Fruit fly (Drosophila melanogaster) whole organism, embryonic: ENCODE measurements around the gene Pdcd4.

ENCODE experiments used
- Adf1 ChIP-seq: fragments of 200-800 bp; sonication (Bioruptor generic); IDR thresholded peaks from 2 replicates; pipeline ENCODE4 v1.3.6; 2022; ENCODE audit warnings: missing biosample characterization, missing genetic modification characterization
- Atf3 ChIP-seq: fragments of 200-800 bp; sonication (Bioruptor generic); optimal IDR thresholded peaks from 3 replicates; lab custom pipeline; 2016; ENCODE audit warnings: missing biosample characterization, missing genetic modification characterization
- CG11456 ChIP-seq: fragments of 200-800 bp; sonication (Bioruptor generic); IDR thresholded peaks from 3 replicates; pipeline ENCODE4 v1.3.6; 2022; ENCODE audit warnings: missing biosample characterization, missing genetic modification characterization
- CG11504 ChIP-seq: fragments of 200-800 bp; sonication (Bioruptor generic); optimal IDR thresholded peaks from 3 replicates; lab custom pipeline; 2019; ENCODE audit warnings: missing biosample characterization, mild to moderate bottlenecking, missing genetic modification characterization, moderate library complexity
- CG15269 ChIP-seq: fragments of 200-800 bp; sonication (Bioruptor generic); optimal IDR thresholded peaks from 2 replicates; lab custom pipeline; 2018; ENCODE audit warnings: missing biosample characterization, mild to moderate bottlenecking, missing genetic modification characterization, moderate library complexity
- CG31224 ChIP-seq: fragments of 200-800 bp; sonication (Bioruptor generic); IDR thresholded peaks from 2 replicates; pipeline ENCODE4 v1.3.6; 2022; ENCODE audit warnings: missing biosample characterization, missing genetic modification characterization
- CG31388 ChIP-seq: fragments of 200-800 bp; sonication (Bioruptor generic); optimal IDR thresholded peaks from 2 replicates; lab custom pipeline; 2016; ENCODE audit warnings: missing biosample characterization, missing genetic modification characterization
- CG3407 ChIP-seq: fragments of 200-800 bp; sonication (Bioruptor generic); optimal IDR thresholded peaks from 2 replicates; lab custom pipeline; 2018; ENCODE audit warnings: missing biosample characterization, mild to moderate bottlenecking, missing genetic modification characterization
- CG4424 ChIP-seq: fragments of 200-800 bp; sonication (Bioruptor generic); optimal IDR thresholded peaks from 3 replicates; lab custom pipeline; 2016; ENCODE audit warnings: missing biosample characterization, missing genetic modification characterization
- CG5180 ChIP-seq: fragments of 200-800 bp; sonication (Bioruptor generic); optimal IDR thresholded peaks from 3 replicates; lab custom pipeline; 2017; ENCODE audit warnings: missing biosample characterization, missing genetic modification characterization, mild to moderate bottlenecking, moderate library complexity, missing genetic modification reagents
- CG8478 ChIP-seq: fragments of >200 bp; optimal IDR thresholded peaks from 2 replicates; lab custom pipeline; 2018
- CG9817 ChIP-seq: fragments of 200-800 bp; sonication (Bioruptor generic); optimal IDR thresholded peaks from 2 replicates; lab custom pipeline; 2018; ENCODE audit warnings: missing biosample characterization, mild to moderate bottlenecking, missing genetic modification characterization, moderate library complexity
- Chrac-16 ChIP-seq: fragments of 200-800 bp; sonication (Bioruptor generic); optimal IDR thresholded peaks from 3 replicates; lab custom pipeline; 2016; ENCODE audit warnings: missing biosample characterization, missing genetic modification characterization
- D19B ChIP-seq: fragments of 200-800 bp; sonication (Bioruptor generic); optimal IDR thresholded peaks from 2 replicates; lab custom pipeline; 2017; ENCODE audit warnings: missing biosample characterization, mild to moderate bottlenecking, missing genetic modification characterization
- Dp ChIP-seq: fragments of 200-800 bp; sonication (Bioruptor generic); optimal IDR thresholded peaks from 2 replicates; lab custom pipeline; 2018; ENCODE audit warnings: missing biosample characterization, mild to moderate bottlenecking, missing genetic modification characterization, moderate library complexity
- Drgx ChIP-seq: fragments of 200-800 bp; sonication (Bioruptor generic); IDR thresholded peaks from 2 replicates; pipeline ENCODE4 v1.3.6; 2022; ENCODE audit warnings: missing biosample characterization, missing genetic modification characterization
- Fer2 ChIP-seq: fragments of 200-800 bp; sonication (Bioruptor generic); optimal IDR thresholded peaks from 2 replicates; lab custom pipeline; 2018; ENCODE audit warnings: missing biosample characterization, mild to moderate bottlenecking, missing genetic modification characterization, moderate library complexity
- Hr39 ChIP-seq: fragments of >200 bp; optimal IDR thresholded peaks from 2 replicates; lab custom pipeline; 2017
- Mad ChIP-seq: fragments of 200-800 bp; sonication (Bioruptor generic); optimal IDR thresholded peaks from 2 replicates; lab custom pipeline; 2016; ENCODE audit warnings: missing biosample characterization, missing genetic modification characterization
- Myb ChIP-seq: fragments of 200-800 bp; sonication (Bioruptor generic); optimal IDR thresholded peaks from 2 replicates; lab custom pipeline; 2016; ENCODE audit warnings: missing biosample characterization, missing genetic modification characterization
- NFAT ChIP-seq: fragments of 200-800 bp; sonication (Bioruptor generic); IDR thresholded peaks from 2 replicates; pipeline ENCODE4 v1.3.6; 2022; ENCODE audit warnings: missing biosample characterization, missing genetic modification characterization
- Ssrp ChIP-seq: fragments of 200-800 bp; sonication (Bioruptor generic); optimal IDR thresholded peaks from 2 replicates; lab custom pipeline; 2018; ENCODE audit warnings: missing biosample characterization, mild to moderate bottlenecking, missing genetic modification characterization, moderate library complexity
- Xrp1 ChIP-seq: fragments of 200-800 bp; sonication (Bioruptor generic); IDR thresholded peaks from 2 replicates; pipeline ENCODE4 v1.3.6; 2022; ENCODE audit warnings: missing biosample characterization, missing genetic modification characterization
- bigmax ChIP-seq: fragments of 200-800 bp; sonication (Bioruptor generic); optimal IDR thresholded peaks from 2 replicates; lab custom pipeline; 2018; ENCODE audit warnings: missing biosample characterization, mild to moderate bottlenecking, missing genetic modification characterization
- br ChIP-seq: fragments of >200 bp; optimal IDR thresholded peaks from 2 replicates; lab custom pipeline; 2017
- bsh ChIP-seq, 2 experiments: fragments of 200-800 bp; sonication (Bioruptor generic); optimal IDR thresholded peaks; 2 replicates each; lab custom pipeline; 2017 to 2018; ENCODE audit warnings: mild to moderate bottlenecking in 2 of 2, missing biosample characterization in 2 of 2, missing genetic modification characterization in 2 of 2, moderate library complexity in 1 of 2
- cg ChIP-seq: fragments of 200-800 bp; sonication (Bioruptor generic); optimal IDR thresholded peaks from 3 replicates; lab custom pipeline; 2019; ENCODE audit warnings: missing biosample characterization, mild to moderate bottlenecking, missing genetic modification characterization, moderate library complexity
- corto ChIP-seq: fragments of 200-800 bp; sonication (Bioruptor generic); optimal IDR thresholded peaks from 2 replicates; lab custom pipeline; 2016; ENCODE audit warnings: missing biosample characterization, mild to moderate bottlenecking, missing genetic modification characterization, moderate library complexity
- dm ChIP-seq: fragments of 200-800 bp; sonication (Bioruptor generic); optimal IDR thresholded peaks from 3 replicates; lab custom pipeline; 2016; ENCODE audit warnings: missing biosample characterization, missing genetic modification characterization
- dmrt11E ChIP-seq: fragments of 200-800 bp; sonication (Bioruptor generic); optimal IDR thresholded peaks from 3 replicates; lab custom pipeline; 2018; ENCODE audit warnings: missing biosample characterization, mild to moderate bottlenecking, missing genetic modification characterization, moderate library complexity
- dmrt99B ChIP-seq: fragments of 200-800 bp; sonication (Bioruptor generic); optimal IDR thresholded peaks from 2 replicates; lab custom pipeline; 2018; ENCODE audit warnings: missing biosample characterization, mild to moderate bottlenecking, missing genetic modification characterization, moderate library complexity
- dysf ChIP-seq: fragments of 200-800 bp; sonication (Bioruptor generic); IDR thresholded peaks from 3 replicates; pipeline ENCODE4 v1.3.6; 2022; ENCODE audit warnings: missing biosample characterization, missing genetic modification characterization
- eyg ChIP-seq: fragments of 200-800 bp; sonication (Bioruptor generic); optimal IDR thresholded peaks from 3 replicates; lab custom pipeline; 2016; ENCODE audit warnings: missing biosample characterization, missing genetic modification characterization
- grn ChIP-seq: fragments of 200-800 bp; sonication (Bioruptor generic); optimal IDR thresholded peaks from 3 replicates; lab custom pipeline; 2017; ENCODE audit warnings: missing biosample characterization, missing genetic modification characterization
- gt ChIP-seq: fragments of 200-800 bp; sonication (Bioruptor generic); IDR thresholded peaks from 2 replicates; pipeline ENCODE4 v1.3.6; 2022; ENCODE audit warnings: missing biosample characterization, missing genetic modification characterization
- hth ChIP-seq: fragments of >200 bp; optimal IDR thresholded peaks from 2 replicates; lab custom pipeline; 2017; ENCODE audit warnings: inconsistent platforms
- jigr1 ChIP-seq: fragments of 200-800 bp; sonication (Bioruptor generic); IDR thresholded peaks from 3 replicates; pipeline ENCODE4 v1.3.6; 2022; ENCODE audit warnings: missing biosample characterization, missing genetic modification characterization
- jumu ChIP-seq: fragments of 200-800 bp; sonication (Bioruptor generic); optimal IDR thresholded peaks from 3 replicates; lab custom pipeline; 2016; ENCODE audit warnings: missing biosample characterization, missing genetic modification characterization
- klu ChIP-seq: fragments of 200-800 bp; sonication (Bioruptor generic); IDR thresholded peaks from 2 replicates; pipeline ENCODE4 v1.3.6; 2022; ENCODE audit warnings: missing biosample characterization, missing genetic modification characterization
- kni ChIP-seq: fragments of 200-800 bp; sonication (Bioruptor generic); optimal IDR thresholded peaks from 3 replicates; lab custom pipeline; 2017; ENCODE audit warnings: mild to moderate bottlenecking, missing biosample characterization, missing genetic modification reagents, missing genetic modification characterization
- mam ChIP-seq: fragments of 200-800 bp; sonication (Bioruptor generic); optimal IDR thresholded peaks from 3 replicates; lab custom pipeline; 2016; ENCODE audit warnings: missing biosample characterization, missing genetic modification characterization
- mld ChIP-seq: fragments of 200-800 bp; sonication (Bioruptor generic); IDR thresholded peaks from 3 replicates; pipeline ENCODE4 v1.3.6; 2022; ENCODE audit warnings: missing biosample characterization, missing genetic modification characterization; ENCODE audit not compliant: partially characterized antibody
- nmo ChIP-seq: fragments of 200-800 bp; sonication (Bioruptor generic); optimal IDR thresholded peaks from 2 replicates; lab custom pipeline; 2018; ENCODE audit warnings: missing biosample characterization, mild to moderate bottlenecking, missing genetic modification characterization, moderate library complexity
- pita ChIP-seq: fragments of 200-800 bp; sonication (Bioruptor generic); optimal IDR thresholded peaks from 2 replicates; lab custom pipeline; 2017; ENCODE audit warnings: missing biosample characterization, mild to moderate bottlenecking, missing genetic modification characterization
- pnt ChIP-seq: fragments of 200-800 bp; sonication (Bioruptor generic); optimal IDR thresholded peaks from 3 replicates; lab custom pipeline; 2016; ENCODE audit warnings: missing biosample characterization, missing genetic modification characterization
- psq ChIP-seq: fragments of 200-800 bp; sonication (Bioruptor generic); optimal IDR thresholded peaks from 2 replicates; lab custom pipeline; 2017; ENCODE audit warnings: missing biosample characterization, missing genetic modification characterization
- repo ChIP-seq: fragments of 200-800 bp; sonication (Bioruptor generic); optimal IDR thresholded peaks from 2 replicates; lab custom pipeline; 2016; ENCODE audit warnings: missing biosample characterization, missing genetic modification characterization
- rib ChIP-seq: fragments of 200-800 bp; sonication (Bioruptor generic); IDR thresholded peaks from 2 replicates; pipeline ENCODE4 v1.3.6; 2022; ENCODE audit warnings: missing biosample characterization, missing genetic modification characterization
- scrt ChIP-seq: fragments of 200-800 bp; sonication (Bioruptor generic); optimal IDR thresholded peaks from 2 replicates; lab custom pipeline; 2018; ENCODE audit warnings: missing biosample characterization, mild to moderate bottlenecking, missing genetic modification characterization, moderate library complexity
- so ChIP-seq: fragments of 200-800 bp; sonication (Bioruptor generic); IDR thresholded peaks from 3 replicates; pipeline ENCODE4 v1.3.6; 2022; ENCODE audit warnings: missing biosample characterization, missing genetic modification characterization
- vfl ChIP-seq: fragments of 200-800 bp; sonication (Bioruptor generic); optimal IDR thresholded peaks from 2 replicates; lab custom pipeline; 2016; ENCODE audit warnings: missing biosample characterization, missing genetic modification characterization
- vnd ChIP-seq: fragments of 200-800 bp; sonication (Bioruptor generic); IDR thresholded peaks from 3 replicates; pipeline ENCODE4 v1.3.6; 2022; ENCODE audit warnings: missing biosample characterization, missing genetic modification characterization; ENCODE audit not compliant: partially characterized antibody

Gene Pdcd4

DNA sequence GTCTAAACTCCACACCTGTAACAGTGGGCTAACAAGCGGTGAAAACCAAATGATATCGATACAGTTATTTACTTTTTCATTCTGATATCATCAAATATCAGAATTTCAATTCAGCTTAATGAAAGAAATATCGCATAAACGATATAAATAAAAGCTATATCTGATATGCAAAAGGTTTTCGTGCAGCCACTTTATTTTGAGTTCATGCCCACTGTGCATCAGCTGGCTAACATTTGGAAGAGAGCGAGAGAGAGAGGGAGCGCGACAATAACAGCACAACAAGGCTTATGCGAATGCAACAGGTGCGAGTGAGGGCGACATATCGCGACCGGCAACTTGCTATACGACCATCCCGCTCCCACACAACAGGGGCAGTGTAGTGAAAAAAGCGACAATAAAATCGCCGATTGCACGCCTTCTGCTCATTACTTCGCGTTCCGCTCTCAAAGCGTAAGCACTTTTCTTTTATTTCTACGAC is 15.8 kb downstream of the Pdcd4 start, which contains the start of gene CG11151 (continued):
- TF ChIP-seq pnt (GFP tag; lab: Kevin White, UChicago): peak; percentile 96
- peak; percentile 88 for TF ChIP-seq NFAT
- peak; percentile 86 for TF ChIP-seq corto (GFP tag; lab: Kevin White, UChicago)
- peak; percentile 90 for TF ChIP-seq rib (GFP tag; lab: Robert Waterston, UW)
- no peak for TF ChIP-seq cg
- peak; percentile 89 for TF ChIP-seq Myb (GFP tag; lab: Kevin White, UChicago)
- peak; percentile 96 for TF ChIP-seq CG11504 (tag; lab: Kevin White, UChicago)
- peak; percentile 82 for TF ChIP-seq jigr1 (GFP tag; lab: Robert Waterston, UW)
- TF ChIP-seq vfl (GFP tag; lab: Kevin White, UChicago): peak; percentile 95
- TF ChIP-seq Atf3 (GFP tag; lab: Kevin White, UChicago): peak; percentile 95
- TF ChIP-seq nmo (GFP tag; lab: Kevin White, UChicago): peak; percentile 97
- peak; percentile 94 for TF ChIP-seq CG3407 (GFP tag; lab: Kevin White, UChicago)
- TF ChIP-seq Xrp1 (GFP tag; lab: Robert Waterston, UW): peak; percentile 97
- TF ChIP-seq CG15269 (tag; lab: Kevin White, UChicago): peak; percentile 98
- peak; percentile 93 for TF ChIP-seq Fer2 (tag; lab: Kevin White, UChicago)
- peak; percentile 96 for TF ChIP-seq Ssrp (tag; lab: Kevin White, UChicago)
- no peak for TF ChIP-seq br (lab: Kevin White, UChicago)
- peak; percentile 64 for TF ChIP-seq grn
- TF ChIP-seq Dp (GFP tag; lab: Kevin White, UChicago): peak; percentile 38
- TF ChIP-seq bigmax (GFP tag; lab: Kevin White, UChicago): peak; percentile 46
- TF ChIP-seq CG4424 (GFP tag; lab: Kevin White, UChicago): peak; percentile 97
- peak; percentile 80 for TF ChIP-seq gt (GFP tag; lab: Robert Waterston, UW)
- TF ChIP-seq CG5180: peak; percentile 84
- TF ChIP-seq D19B: peak; percentile 90
- no peak for TF ChIP-seq Hr39 (lab: Kevin White, UChicago)
- TF ChIP-seq Mad (GFP tag; lab: Kevin White, UChicago): peak; percentile 95
- TF ChIP-seq klu: peak; percentile 86
- peak; percentile 76 for TF ChIP-seq Adf1 (GFP tag; lab: Robert Waterston, UW)
- peak; percentile 83 for TF ChIP-seq kni (GFP tag; lab: Kevin White, UChicago)
- peak; percentile 88 for TF ChIP-seq CG31388 (GFP tag; lab: Kevin White, UChicago)
- peak; percentile 97 for TF ChIP-seq mam (GFP tag; lab: Kevin White, UChicago)
- TF ChIP-seq Chrac-16 (GFP tag; lab: Kevin White, UChicago): peak; percentile 97
- peak; percentile 94 for TF ChIP-seq eyg (GFP tag; lab: Kevin White, UChicago)
- 0 out of 3 replicates have a peak, but pooled peaks have one; percentile 38 for TF ChIP-seq mld (GFP tag; lab: Robert Waterston, UW)
- peak; percentile 67 for TF ChIP-seq vnd (GFP tag; lab: Robert Waterston, UW)
- TF ChIP-seq dmrt11E: peak; percentile 97
- TF ChIP-seq scrt: peak; percentile 94
- peak; percentile 83 for TF ChIP-seq psq
- peak; percentile 97 for TF ChIP-seq jumu (GFP tag; lab: Kevin White, UChicago)
- no peak for TF ChIP-seq hth
- peak; percentile 96 for TF ChIP-seq Drgx
- peak; percentile 94 for TF ChIP-seq CG11456 (GFP tag; lab: Robert Waterston, UW)
- TF ChIP-seq so (GFP tag; lab: Robert Waterston, UW): peak; percentile 96
- TF ChIP-seq CG9817 (tag; lab: Kevin White, UChicago): peak; percentile 96
- TF ChIP-seq CG8478 (lab: Kevin White, UChicago): peak; percentile 96
- peak; percentile 95 for TF ChIP-seq repo (GFP tag; lab: Kevin White, UChicago)
- TF ChIP-seq dm: peak; percentile 93
- peak; percentile 85 for TF ChIP-seq CG31224 (GFP tag; lab: Robert Waterston, UW)
- peak; percentile 98 for TF ChIP-seq dmrt99B (tag; lab: Kevin White, UChicago)
- TF ChIP-seq dysf: peak; percentile 96
- TF ChIP-seq pita (GFP tag; lab: Kevin White, UChicago): no peak
- peak; percentile 96 to 98 for TF ChIP-seq bsh (GFP tag; optimal IDR thresholded peaks at IDR 0.05; lab: Kevin White, UChicago)
